Fruit fly (Drosophila melanogaster): Measurements from ENCODE around the gene mRNA-cap.

mRNA-cap gene

dm6 chrX:14237873-14238394, 4.7 kb downstream of the mRNA-cap start, which contains the start of the genes Fbxl4 and Dus2 (continued):
- peak; percentile 87 for TF ChIP-seq klu (GFP tag; IDR thresholded peaks at IDR 0.05)
- peak; percentile 93 for TF ChIP-seq CG9609 (GFP tag; optimal IDR thresholded peaks at IDR 0.05)
- TF ChIP-seq D (optimal IDR thresholded peaks at IDR 0.05), result no peak
- peak; percentile 87 for TF ChIP-seq D (GFP tag; optimal IDR thresholded peaks at IDR 0.05)
- TF ChIP-seq nmo (GFP tag; optimal IDR thresholded peaks at IDR 0.05), result peak; percentile 95
- peak; percentile 60; the same call in 2 of the 3 replicates for TF ChIP-seq HLH4C (GFP tag; IDR thresholded peaks at IDR 0.05; ENCODE audit: partially characterized antibody)
- no peak for TF ChIP-seq D19B (GFP tag; optimal IDR thresholded peaks at IDR 0.05)
- TF ChIP-seq aop (GFP tag; IDR thresholded peaks at IDR 0.05), result peak; percentile 81
- peak; percentile 90 for TF ChIP-seq dmrt99B (tag; optimal IDR thresholded peaks at IDR 0.05)
- TF ChIP-seq Myb (GFP tag; optimal IDR thresholded peaks at IDR 0.05), result peak; percentile 75
- peak; percentile 90 for TF ChIP-seq fd96Cb (tag; optimal IDR thresholded peaks at IDR 0.05)
- no peak for TF ChIP-seq tll (GFP tag; optimal IDR thresholded peaks at IDR 0.05)
- peak; percentile 91 for TF ChIP-seq Sox102F (GFP tag; optimal IDR thresholded peaks at IDR 0.05)
- peak; percentile 90 for TF ChIP-seq CG12155 (GFP tag; optimal IDR thresholded peaks at IDR 0.05)
- TF ChIP-seq kah (GFP tag; optimal IDR thresholded peaks at IDR 0.05), result peak; percentile 65
- peak; percentile 86 for TF ChIP-seq CG2889 (GFP tag; IDR thresholded peaks at IDR 0.05)
- TF ChIP-seq CG30403 (GFP tag; optimal IDR thresholded peaks at IDR 0.05), result peak; percentile 97
- TF ChIP-seq Sin3A (optimal IDR thresholded peaks at IDR 0.05), result peak; percentile 35
- TF ChIP-seq ap (GFP tag; IDR thresholded peaks at IDR 0.05), result peak; percentile 91
- peak; percentile 37 for TF ChIP-seq pzg (GFP tag; optimal IDR thresholded peaks at IDR 0.05)
- TF ChIP-seq chm (GFP tag; IDR thresholded peaks at IDR 0.05), result peak; percentile 95
- TF ChIP-seq sug (tag; optimal IDR thresholded peaks at IDR 0.05), result peak; percentile 90
- no peak for TF ChIP-seq hth (optimal IDR thresholded peaks at IDR 0.05)
- TF ChIP-seq CG14050 (GFP tag; IDR thresholded peaks at IDR 0.05), result peak; percentile 82
- peak; percentile 62 for TF ChIP-seq lbe (GFP tag; optimal IDR thresholded peaks at IDR 0.05)
- TF ChIP-seq CG2875 (GFP tag; optimal IDR thresholded peaks at IDR 0.05), result peak; percentile 82
- TF ChIP-seq gce (GFP tag; IDR thresholded peaks at IDR 0.05), result peak; percentile 88
- TF ChIP-seq fru (optimal IDR thresholded peaks at IDR 0.05), result no peak
- peak; percentile 62 for TF ChIP-seq TFAM (GFP tag; optimal IDR thresholded peaks at IDR 0.05)
- TF ChIP-seq CG1647 (GFP tag; optimal IDR thresholded peaks at IDR 0.05), result peak; percentile 90
- peak; percentile 90 for TF ChIP-seq hkb (optimal IDR thresholded peaks at IDR 0.05)
- TF ChIP-seq hkb (GFP tag; IDR thresholded peaks at IDR 0.05), result peak; percentile 89
- TF ChIP-seq nau (GFP tag; optimal IDR thresholded peaks at IDR 0.05), result no peak
- TF ChIP-seq CG7839 (tag; optimal IDR thresholded peaks at IDR 0.05), result peak; percentile 93
- TF ChIP-seq az2 (GFP tag; optimal IDR thresholded peaks at IDR 0.05), result peak; percentile 95
- peak; percentile 91 for TF ChIP-seq CG18476 (GFP tag; optimal IDR thresholded peaks at IDR 0.05)
- peak; percentile 89 for TF ChIP-seq CG7556 (GFP tag; optimal IDR thresholded peaks at IDR 0.05)
- TF ChIP-seq mld (GFP tag; IDR thresholded peaks at IDR 0.05; ENCODE audit: partially characterized antibody), result no peak
- TF ChIP-seq CG10267 (tag; optimal IDR thresholded peaks at IDR 0.05), result peak; percentile 85
- TF ChIP-seq slou (GFP tag; optimal IDR thresholded peaks at IDR 0.05), result peak; percentile 88
- TF ChIP-seq Ssrp (tag; optimal IDR thresholded peaks at IDR 0.05), result peak; percentile 92
- peak; percentile 76 for TF ChIP-seq CG1529 (GFP tag; optimal IDR thresholded peaks at IDR 0.05)
- peak; percentile 75; the same call in 1 of the 3 replicates for TF ChIP-seq C15 (GFP tag; IDR thresholded peaks at IDR 0.05)
- TF ChIP-seq dan (GFP tag; IDR thresholded peaks at IDR 0.05), result peak; percentile 87
- peak; percentile 92 for TF ChIP-seq CG6272 (GFP tag; IDR thresholded peaks at IDR 0.05)
- TF ChIP-seq CG6791 (GFP tag; IDR thresholded peaks at IDR 0.05; ENCODE audit: partially characterized antibody), result peak; percentile 37; the same call in 1 of the 3 replicates
- peak; percentile 94 for TF ChIP-seq ci (GFP tag; IDR thresholded peaks at IDR 0.05)
- peak; percentile 92 for TF ChIP-seq CG1603 (tag; optimal IDR thresholded peaks at IDR 0.05)
- no peak for TF ChIP-seq CG8478 (optimal IDR thresholded peaks at IDR 0.05)
- peak; percentile 81 for TF ChIP-seq p53 (GFP tag; optimal IDR thresholded peaks at IDR 0.05)
- peak; percentile 74 for TF ChIP-seq GATAe (GFP tag; conservative IDR thresholded peaks at IDR 0.05)
- peak; percentile 24 for TF ChIP-seq CTCF (GFP tag; optimal IDR thresholded peaks at IDR 0.05)
- TF ChIP-seq dati (GFP tag; IDR thresholded peaks at IDR 0.05), result peak; percentile 85
